Fruit fly (Drosophila melanogaster) S2 (cell line): ENCODE data around the gene Cep97.

ENCODE experiments used
- CG8478 ChIP-seq: fragments of >200 bp; optimal IDR thresholded peaks from 2 replicates; lab custom pipeline; 2018
- CTCF ChIP-seq, 2 experiments: fragments of >200 bp; optimal IDR thresholded peaks; 2 replicates each; lab custom pipeline; 2018

dm6 chr2L:3829220-3829619, 38.3 kb upstream of the Cep97 start:
- TF ChIP-seq CG8478 (lab: Kevin White, UChicago) (no peak), CTCF (optimal IDR thresholded peaks at IDR 0.05; lab: Kevin White, UChicago) (no peak)
